Worm (Caenorhabditis elegans): ENCODE results near the gene Y48A5A.3.
A peak's percentile ranks its signal among the peaks of the same experiment; 100 is the strongest.

Y48A5A.3 gene

DNA sequence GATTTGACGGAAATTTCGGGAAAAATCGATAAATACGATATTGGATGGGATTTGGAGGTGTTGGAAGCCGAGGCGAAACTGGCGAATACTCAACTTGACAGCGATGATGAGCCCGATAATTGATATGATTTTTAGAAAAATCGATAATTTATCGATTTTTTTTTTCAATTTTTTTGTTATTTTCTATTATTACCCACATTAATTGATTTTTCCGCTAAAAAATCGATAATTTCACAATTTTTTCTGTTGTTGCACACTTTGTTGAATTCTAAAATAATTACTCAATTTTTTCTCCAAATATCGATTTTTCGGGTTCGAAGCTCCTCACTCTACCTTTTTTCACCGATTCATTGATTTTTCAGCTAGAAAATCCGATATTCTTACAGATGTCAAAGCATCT, at the start of gene Y48A5A.3:
Gene Y48A5A.3 (plus strand): TSS at position 385 of the 400 bp plus-strand sequence.
- TF ChIP-seq elt-2 (tag; optimal IDR thresholded peaks at IDR 0.05) (no peak), mdl-1 (tag; optimal IDR thresholded peaks at IDR 0.05) (no peak), ztf-11 (tag; optimal IDR thresholded peaks at IDR 0.05) (no peak), nhr-11 (tag; optimal IDR thresholded peaks at IDR 0.05) (no peak), ceh-82 (tag; optimal IDR thresholded peaks at IDR 0.05) (no peak), ceh-28 (tag; optimal IDR thresholded peaks at IDR 0.05) (peak; percentile 90)

DNA sequence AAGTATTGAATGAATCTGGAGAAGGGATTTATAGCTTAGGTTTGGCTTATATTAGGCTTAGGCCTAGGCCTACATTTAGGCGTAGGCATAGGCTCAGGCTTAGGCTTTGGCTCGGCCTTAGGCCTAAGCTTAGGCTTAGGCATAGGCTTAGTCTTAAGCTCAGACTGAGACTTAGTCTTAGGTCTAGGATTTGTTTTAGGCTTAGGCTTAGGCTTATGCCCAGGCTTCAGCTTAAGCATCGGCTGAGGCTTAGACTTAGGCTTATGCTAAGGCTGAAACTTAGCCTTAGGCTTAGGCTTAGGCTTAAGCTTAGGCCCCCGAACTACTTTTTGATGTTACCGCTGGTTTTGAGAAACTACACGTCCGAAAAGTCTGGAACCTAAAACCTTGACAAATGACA, 49.0 kb upstream of the Y48A5A.3 start:
- TF ChIP-seq ceh-28 (tag; optimal IDR thresholded peaks at IDR 0.05) = no peak
- no peak for TF ChIP-seq fkh-2 (tag; optimal IDR thresholded peaks at IDR 0.05)
- no peak for TF ChIP-seq daf-12 (tag; optimal IDR thresholded peaks at IDR 0.05)
- TF ChIP-seq egl-5 (tag; optimal IDR thresholded peaks at IDR 0.05) = no peak
- no peak for TF ChIP-seq mml-1 (tag; optimal IDR thresholded peaks at IDR 0.05)
- TF ChIP-seq nhr-76 (tag; optimal IDR thresholded peaks at IDR 0.05) = no peak
- TF ChIP-seq ama-1 (optimal IDR thresholded peaks at IDR 0.05) = no peak
- TF ChIP-seq nfya-1 (tag; optimal IDR thresholded peaks at IDR 0.05; ENCODE audit: insufficient read depth) = no peak
- no peak for TF ChIP-seq nhr-11 (tag; optimal IDR thresholded peaks at IDR 0.05)
- no peak for TF ChIP-seq ceh-82 (tag; optimal IDR thresholded peaks at IDR 0.05)
- TF ChIP-seq R02D3.7 (tag; optimal IDR thresholded peaks at IDR 0.05) = no peak
- TF ChIP-seq elt-3 (tag; optimal IDR thresholded peaks at IDR 0.05) = no peak
- no peak for TF ChIP-seq aly-2 (tag; optimal IDR thresholded peaks at IDR 0.05)
- TF ChIP-seq unc-39 (tag; optimal IDR thresholded peaks at IDR 0.05) = no peak
- no peak for TF ChIP-seq ceh-16 (tag; optimal IDR thresholded peaks at IDR 0.05)
- TF ChIP-seq nhr-12 (tag; optimal IDR thresholded peaks at IDR 0.05) = no peak

DNA sequence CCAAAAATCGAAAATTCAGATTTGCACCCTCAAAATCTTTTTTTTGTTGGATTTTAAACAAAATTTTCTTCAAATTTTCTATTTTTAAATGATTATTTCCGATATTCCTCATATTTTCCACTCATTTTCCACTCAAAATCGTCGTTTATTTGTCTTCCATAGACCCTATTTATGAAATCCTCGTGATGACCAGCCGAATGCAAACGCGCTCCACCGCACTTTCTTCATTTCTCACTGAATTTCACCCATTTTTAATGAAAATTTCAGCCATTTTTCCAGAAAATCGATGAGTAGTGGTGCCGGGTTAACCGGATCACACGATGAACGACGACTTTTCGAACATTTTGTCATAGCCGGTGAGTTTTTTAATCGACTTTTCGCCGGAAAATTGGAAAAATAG, 45.8 kb upstream of the Y48A5A.3 start, which contains the start of gene denn-4:
Gene denn-4 (plus strand): TSS at position 280 of the 400 bp plus-strand sequence.
- TF ChIP-seq elt-1 (tag; optimal IDR thresholded peaks at IDR 0.05) (no peak), pqm-1 (tag; optimal IDR thresholded peaks at IDR 0.05) (no peak), egl-5 (tag; optimal IDR thresholded peaks at IDR 0.05) (no peak), R02D3.7 (tag; optimal IDR thresholded peaks at IDR 0.05) (no peak), snpc-4 (tag; optimal IDR thresholded peaks at IDR 0.05) (no peak), lin-15B (tag; optimal IDR thresholded peaks at IDR 0.05) (peak; percentile 68), tbx-2 (tag; optimal IDR thresholded peaks at IDR 0.05) (no peak), ceh-9 (tag; optimal IDR thresholded peaks at IDR 0.05) (no peak), nhr-237 (tag; optimal IDR thresholded peaks at IDR 0.05) (no peak), nfya-1 (tag; optimal IDR thresholded peaks at IDR 0.05; ENCODE audit: insufficient read depth) (peak; percentile 5), ama-1 (optimal IDR thresholded peaks at IDR 0.05) (no peak), nhr-11 (tag; optimal IDR thresholded peaks at IDR 0.05) (no peak), nhr-67 (tag; optimal IDR thresholded peaks at IDR 0.05) (no peak), jun-1 (tag; optimal IDR thresholded peaks at IDR 0.05) (no peak), pha-4 (tag; optimal IDR thresholded peaks at IDR 0.05) (peak; percentile 44), mml-1 (tag; optimal IDR thresholded peaks at IDR 0.05) (no peak), ceh-28 (tag; optimal IDR thresholded peaks at IDR 0.05) (no peak), elt-3 (tag; optimal IDR thresholded peaks at IDR 0.05) (no peak), zag-1 (tag; optimal IDR thresholded peaks at IDR 0.05) (no peak), elt-2 (tag; optimal IDR thresholded peaks at IDR 0.05) (no peak)

DNA sequence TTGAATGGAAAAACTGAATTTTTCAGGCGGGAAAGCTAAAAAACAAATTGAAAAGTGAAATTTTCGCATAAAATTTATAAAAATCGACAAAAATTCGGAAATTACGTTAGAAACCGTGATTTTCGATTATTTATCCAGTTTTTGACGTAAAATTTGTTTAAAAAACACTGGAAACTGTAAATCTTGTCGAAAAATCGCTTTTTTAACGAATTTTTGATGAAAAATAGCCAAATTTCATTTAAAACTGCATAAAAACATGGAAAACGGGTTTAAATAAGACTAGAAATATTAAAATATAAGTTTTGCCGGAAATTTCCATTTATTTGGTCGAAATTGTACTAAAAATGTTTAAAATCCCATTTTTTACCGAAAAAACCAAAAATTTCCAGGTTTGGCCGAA, 45.4 kb upstream of the Y48A5A.3 start:
- TF ChIP-seq ceh-16 (tag; optimal IDR thresholded peaks at IDR 0.05) (no peak), nhr-11 (tag; optimal IDR thresholded peaks at IDR 0.05) (no peak), nhr-237 (tag; optimal IDR thresholded peaks at IDR 0.05) (no peak), ceh-9 (tag; optimal IDR thresholded peaks at IDR 0.05) (no peak), skn-1 (tag; optimal IDR thresholded peaks at IDR 0.05) (no peak), elt-3 (tag; optimal IDR thresholded peaks at IDR 0.05) (no peak), R02D3.7 (tag; optimal IDR thresholded peaks at IDR 0.05) (no peak), nhr-25 (tag; optimal IDR thresholded peaks at IDR 0.05) (no peak), unc-62 (GFP tag; optimal IDR thresholded peaks at IDR 0.05) (no peak), ceh-28 (tag; optimal IDR thresholded peaks at IDR 0.05) (no peak), nhr-23 (tag; optimal IDR thresholded peaks at IDR 0.05) (no peak), aly-2 (tag; optimal IDR thresholded peaks at IDR 0.05) (no peak), nfya-1 (tag; optimal IDR thresholded peaks at IDR 0.05; ENCODE audit: insufficient read depth) (no peak)

DNA sequence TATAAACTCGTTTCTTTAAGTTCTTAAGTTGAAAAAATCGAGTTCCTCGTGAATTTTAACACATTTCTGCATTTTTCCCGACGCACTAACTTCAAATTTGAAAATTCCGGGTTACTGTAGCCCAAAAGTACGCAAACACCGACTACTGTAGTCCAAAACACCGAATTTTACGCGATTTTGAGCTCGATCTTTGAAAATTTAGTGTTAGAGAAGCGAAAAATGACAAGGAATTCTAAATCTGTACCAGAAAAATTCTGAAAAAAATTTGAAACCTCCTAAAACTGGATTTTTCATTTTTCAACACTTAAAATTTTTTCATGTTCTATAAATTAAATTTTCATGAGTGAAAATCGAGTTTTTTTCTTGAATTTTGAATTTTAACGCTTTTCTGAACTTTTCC, 24.3 kb upstream of the Y48A5A.3 start:
- TF ChIP-seq lin-15B (tag; optimal IDR thresholded peaks at IDR 0.05) (no peak), nhr-237 (tag; optimal IDR thresholded peaks at IDR 0.05) (no peak), nhr-11 (tag; optimal IDR thresholded peaks at IDR 0.05) (no peak), ZK546.5 (tag; optimal IDR thresholded peaks at IDR 0.05) (no peak), nhr-23 (tag; optimal IDR thresholded peaks at IDR 0.05) (no peak), nhr-76 (tag; optimal IDR thresholded peaks at IDR 0.05) (no peak), hmg-11 (tag; optimal IDR thresholded peaks at IDR 0.05) (no peak)
